Worm (Caenorhabditis elegans): ENCODE data around the gene ctg-2.

ce11 chrII:8531181-8531759 is 16.4 kb downstream of the ctg-2 start, which contains the start of gene gldi-7:
- TF ChIP-seq blmp-1 (tag; optimal IDR thresholded peaks at IDR 0.05) (no peak), ces-1 (GFP tag; optimal IDR thresholded peaks at IDR 0.05) (no peak), ztf-11 (tag; optimal IDR thresholded peaks at IDR 0.05) (no peak), ceh-43 (GFP tag; optimal IDR thresholded peaks at IDR 0.05) (no peak), ceh-39 (tag; optimal IDR thresholded peaks at IDR 0.05) (no peak), nhr-76 (tag; optimal IDR thresholded peaks at IDR 0.05) (no peak)
